Fruit fly (Drosophila melanogaster): Measurements from ENCODE around the gene chas.
A peak's percentile ranks its signal among the peaks of the same experiment; 100 is the strongest.

Gene chas

DNA sequence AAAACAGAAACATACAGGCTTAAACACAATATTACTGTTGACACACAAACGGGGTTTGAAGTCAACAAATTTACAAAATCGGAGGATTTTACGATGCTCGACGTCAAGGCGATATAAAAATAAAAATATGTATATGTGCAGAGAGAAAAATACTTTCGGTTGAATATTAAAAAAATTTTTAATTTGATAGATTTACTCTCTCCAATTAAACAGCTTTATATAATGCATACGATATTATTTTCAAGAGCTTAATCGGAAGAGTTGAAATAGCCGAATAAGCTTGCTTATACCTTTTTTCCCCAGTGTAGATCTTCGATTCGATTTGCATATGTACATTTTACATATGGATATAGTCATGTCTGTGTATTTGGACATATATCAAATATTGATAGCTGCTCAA, 1.9 kb downstream of the chas start (continued):
- TF ChIP-seq jumu (GFP tag; optimal IDR thresholded peaks at IDR 0.05) (no peak), CG9797 (GFP tag; optimal IDR thresholded peaks at IDR 0.05) (no peak), D19B (GFP tag; optimal IDR thresholded peaks at IDR 0.05) (peak; percentile 6), Tbp (GFP tag; optimal IDR thresholded peaks at IDR 0.05) (no peak), CG11696 (GFP tag; IDR thresholded peaks at IDR 0.05) (no peak), ato (GFP tag; IDR thresholded peaks at IDR 0.05; ENCODE audit: partially characterized antibody) (no peak), CG7372 (GFP tag; IDR thresholded peaks at IDR 0.05) (peak; percentile 53; the same call in 1 of the 2 replicates), CG17612 (GFP tag; IDR thresholded peaks at IDR 0.05) (peak; percentile 33; the same call in 1 of the 2 replicates), CG7556 (GFP tag; optimal IDR thresholded peaks at IDR 0.05) (peak; percentile 58), CG31365 (tag; optimal IDR thresholded peaks at IDR 0.05) (no peak), CG12236 (GFP tag; optimal IDR thresholded peaks at IDR 0.05) (no peak), TFAM (GFP tag; optimal IDR thresholded peaks at IDR 0.05) (no peak), CG13296 (GFP tag; optimal IDR thresholded peaks at IDR 0.05) (peak; percentile 68), chm (GFP tag; IDR thresholded peaks at IDR 0.05) (no peak; the same call in 1 of the 2 replicates), CG14710 (tag; optimal IDR thresholded peaks at IDR 0.05) (no peak), CG7928 (GFP tag; optimal IDR thresholded peaks at IDR 0.05) (no peak), Hr51 (GFP tag; optimal IDR thresholded peaks at IDR 0.05) (peak in 1 of 2 experiments; percentile 70), her (GFP tag; optimal IDR thresholded peaks at IDR 0.05) (no peak), Bteb2 (GFP tag; optimal IDR thresholded peaks at IDR 0.05) (peak; percentile 11), Med (GFP tag) (peak; percentile 91), phol (tag; optimal IDR thresholded peaks at IDR 0.05) (peak; percentile 34), CG11085 (GFP tag; IDR thresholded peaks at IDR 0.05) (0 out of 2 replicates have a peak, but pooled peaks have one; percentile 49), org-1 (GFP tag; optimal IDR thresholded peaks at IDR 0.05) (no peak), danr (GFP tag; IDR thresholded peaks at IDR 0.05) (peak; percentile 39; the same call in 1 of the 2 replicates), dmrt99B (tag; optimal IDR thresholded peaks at IDR 0.05) (peak; percentile 63), Rx (GFP tag; IDR thresholded peaks at IDR 0.05) (0 out of 2 replicates have a peak, but pooled peaks have one; percentile 18), B-H1 (GFP tag; IDR thresholded peaks at IDR 0.05) (no peak; the same call in 2 of the 3 replicates), unpg (GFP tag; optimal IDR thresholded peaks at IDR 0.05) (peak; percentile 74), CG11504 (tag; optimal IDR thresholded peaks at IDR 0.05) (peak; percentile 75), Kr (GFP tag; optimal IDR thresholded peaks at IDR 0.05) (no peak), CG2116 (GFP tag; optimal IDR thresholded peaks at IDR 0.05) (no peak), mam (GFP tag; optimal IDR thresholded peaks at IDR 0.05) (peak; percentile 24), CG6254 (GFP tag; optimal IDR thresholded peaks at IDR 0.05) (no peak), Hmr (GFP tag; optimal IDR thresholded peaks at IDR 0.05) (peak; percentile 66), peb (GFP tag; IDR thresholded peaks at IDR 0.05) (no peak), fd3F (GFP tag; optimal IDR thresholded peaks at IDR 0.05) (peak; percentile 60), h (optimal IDR thresholded peaks at IDR 0.05) (no peak), lbe (GFP tag; optimal IDR thresholded peaks at IDR 0.05) (peak; percentile 22), ab (GFP tag; optimal IDR thresholded peaks at IDR 0.05) (no peak), CG2712 (tag; optimal IDR thresholded peaks at IDR 0.05) (peak; percentile 54), tio (GFP tag; optimal IDR thresholded peaks at IDR 0.05) (peak; percentile 0), hbn (GFP tag; IDR thresholded peaks at IDR 0.05; ENCODE audit: partially characterized antibody) (no peak), CG3995 (GFP tag; optimal IDR thresholded peaks at IDR 0.05) (no peak), fd96Cb (tag; optimal IDR thresholded peaks at IDR 0.05) (no peak), disco-r (GFP tag; optimal IDR thresholded peaks at IDR 0.05) (no peak), tgo (GFP tag; IDR thresholded peaks at IDR 0.05) (peak; percentile 70), sc (optimal IDR thresholded peaks at IDR 0.05) (no peak), sc (GFP tag; optimal IDR thresholded peaks at IDR 0.05) (no peak), CG14860 (GFP tag; IDR thresholded peaks at IDR 0.05; ENCODE audit: partially characterized antibody) (no peak), CG4730 (GFP tag; IDR thresholded peaks at IDR 0.05) (peak; percentile 40; the same call in 1 of the 2 replicates), Oli (tag; optimal IDR thresholded peaks at IDR 0.05) (peak; percentile 52)

Measured in whole organism, embryonic.